Fruit fly (Drosophila melanogaster): ENCODE measurements around the gene Taf4.

Gene Taf4

dm6 chr3L:16166217-16166997, 53.4 kb downstream of the Taf4 start (continued):
- TF ChIP-seq CG7556 (GFP tag; optimal IDR thresholded peaks at IDR 0.05) (no peak), caup (GFP tag; optimal IDR thresholded peaks at IDR 0.05; ENCODE audit: severe bottlenecking) (no peak), ac (GFP tag; optimal IDR thresholded peaks at IDR 0.05) (no peak), ab (GFP tag; optimal IDR thresholded peaks at IDR 0.05) (no peak), so (GFP tag; IDR thresholded peaks at IDR 0.05) (0 out of 3 replicates have a peak, but pooled peaks have one; percentile 31), CG31441 (GFP tag; IDR thresholded peaks at IDR 0.05) (no peak), Oaz (GFP tag; IDR thresholded peaks at IDR 0.05) (no peak), YL-1 (GFP tag; optimal IDR thresholded peaks at IDR 0.05) (no peak), CHES-1-like (GFP tag; optimal IDR thresholded peaks at IDR 0.05) (no peak)

- TF ChIP-seq dpn (GFP tag; optimal IDR thresholded peaks at IDR 0.05) (no peak), CG7963 (GFP tag; IDR thresholded peaks at IDR 0.05; ENCODE audit: partially characterized antibody) (0 out of 3 replicates have a peak, but pooled peaks have one; percentile 11), Med (GFP tag) (peak; percentile 15)
Observed at dm6 chr3L:16166998-16167344, 54.0 kb downstream of the Taf4 start.

- TF ChIP-seq Antp (GFP tag; optimal IDR thresholded peaks at IDR 0.05) (no peak), CG11504 (tag; optimal IDR thresholded peaks at IDR 0.05) (peak; percentile 3), D (optimal IDR thresholded peaks at IDR 0.05) (no peak), D (GFP tag; optimal IDR thresholded peaks at IDR 0.05) (no peak), gem (tag; optimal IDR thresholded peaks at IDR 0.05) (peak; percentile 9), otp (GFP tag; IDR thresholded peaks at IDR 0.05) (no peak), CG3847 (GFP tag; IDR thresholded peaks at IDR 0.05) (no peak), Sox102F (GFP tag; optimal IDR thresholded peaks at IDR 0.05) (peak; percentile 5), CG4707 (GFP tag; optimal IDR thresholded peaks at IDR 0.05) (no peak), Med (GFP tag) (peak; percentile 48), Hr51 (GFP tag; optimal IDR thresholded peaks at IDR 0.05) (peak in 1 of 2 experiments; percentile 1), nom (GFP tag; optimal IDR thresholded peaks at IDR 0.05) (peak; percentile 0)
Observed at dm6 chr3L:16167723-16168386, 54.8 kb downstream of the Taf4 start.

dm6 chr3L:16168503-16169189, 55.6 kb downstream of the Taf4 start:
- TF ChIP-seq ci (GFP tag; IDR thresholded peaks at IDR 0.05) (no peak), CG18262 (tag; optimal IDR thresholded peaks at IDR 0.05) (peak; percentile 27), bab2 (GFP tag; optimal IDR thresholded peaks at IDR 0.05) (no peak), CG9437 (GFP tag; optimal IDR thresholded peaks at IDR 0.05) (no peak), sd (tag; optimal IDR thresholded peaks at IDR 0.05) (no peak), Med (GFP tag) (peak; percentile 50), CG12391 (tag; optimal IDR thresholded peaks at IDR 0.05) (no peak), Hr51 (GFP tag; optimal IDR thresholded peaks at IDR 0.05) (peak in 1 of 2 experiments; percentile 4), ham (GFP tag; IDR thresholded peaks at IDR 0.05) (0 out of 2 replicates have a peak, but pooled peaks have one; percentile 21), YL-1 (GFP tag; optimal IDR thresholded peaks at IDR 0.05) (no peak), D19B (GFP tag; optimal IDR thresholded peaks at IDR 0.05) (no peak), CG14050 (GFP tag; IDR thresholded peaks at IDR 0.05) (no peak), Asciz (GFP tag; optimal IDR thresholded peaks at IDR 0.05) (peak; percentile 19), tx (GFP tag; optimal IDR thresholded peaks at IDR 0.05) (no peak), gem (tag; optimal IDR thresholded peaks at IDR 0.05) (peak; percentile 22), ATbp (GFP tag; optimal IDR thresholded peaks at IDR 0.05) (peak; percentile 1), CG11504 (tag; optimal IDR thresholded peaks at IDR 0.05) (peak; percentile 13), mam (GFP tag; optimal IDR thresholded peaks at IDR 0.05) (no peak), CG6791 (GFP tag; IDR thresholded peaks at IDR 0.05; ENCODE audit: partially characterized antibody) (no peak), phol (tag; optimal IDR thresholded peaks at IDR 0.05) (peak; percentile 3), Ets65A (GFP tag) (peak; percentile 36), unpg (GFP tag; optimal IDR thresholded peaks at IDR 0.05) (no peak), CG11696 (GFP tag; IDR thresholded peaks at IDR 0.05) (no peak), CG31441 (GFP tag; IDR thresholded peaks at IDR 0.05) (0 out of 2 replicates have a peak, but pooled peaks have one; percentile 12)

All from whole organism, embryonic.